Worm (Caenorhabditis elegans): ENCODE measurements around the gene C05A9.2.

ce11 chrX:10837609-10838008 lies 6.9 kb downstream of the C05A9.2 start:
- TF ChIP-seq elt-3 (tag; optimal IDR thresholded peaks at IDR 0.05), result no peak
- TF ChIP-seq ztf-11 (tag; optimal IDR thresholded peaks at IDR 0.05), result no peak
- TF ChIP-seq lin-13 (tag; optimal IDR thresholded peaks at IDR 0.05), result no peak
- TF ChIP-seq elt-1 (tag; optimal IDR thresholded peaks at IDR 0.05; ENCODE audit: borderline replicate concordance, insufficient read depth), result no peak
- no peak for TF ChIP-seq lsy-2 (tag; optimal IDR thresholded peaks at IDR 0.05)
- TF ChIP-seq ces-1 (GFP tag; optimal IDR thresholded peaks at IDR 0.05), result no peak
- TF ChIP-seq mep-1 (tag; optimal IDR thresholded peaks at IDR 0.05), result no peak
- no peak for TF ChIP-seq pha-4 (tag; optimal IDR thresholded peaks at IDR 0.05)
- TF ChIP-seq bed-3 (GFP tag; optimal IDR thresholded peaks at IDR 0.05), result no peak
- no peak for TF ChIP-seq flh-1 (GFP tag; optimal IDR thresholded peaks at IDR 0.05)
- no peak for TF ChIP-seq unc-120 (tag; optimal IDR thresholded peaks at IDR 0.05; ENCODE audit: poor library complexity, severe bottlenecking)
